Worm (Caenorhabditis elegans): ENCODE results near the gene ymel-1.

The ymel-1 gene

DNA sequence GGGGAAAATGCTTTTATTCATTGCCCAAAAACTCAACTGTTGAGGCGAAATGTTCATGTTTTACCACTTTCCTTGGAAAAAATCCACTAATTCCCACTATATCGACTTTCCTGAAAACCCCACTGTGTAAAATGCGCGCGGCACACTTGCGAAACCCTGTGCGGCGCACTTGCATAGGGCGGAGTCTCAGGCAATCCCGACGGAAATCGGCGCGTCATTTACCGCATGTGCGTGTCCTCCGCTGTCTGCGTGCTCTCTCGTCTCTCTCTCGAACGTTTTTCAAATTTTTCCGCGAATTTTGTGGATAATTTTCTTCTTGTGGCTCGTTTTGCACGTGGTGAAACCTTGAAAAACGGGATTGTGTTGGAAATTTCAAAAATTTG is 45.2 kb downstream of the ymel-1 start, which contains the start of gene atx-2:
atx-2 (plus strand) TSS at position 226 of the 383 bp plus-strand sequence.
- TF ChIP-seq elt-1 (tag; optimal IDR thresholded peaks at IDR 0.05) (peak; percentile 56), snpc-4 (tag; optimal IDR thresholded peaks at IDR 0.05) (peak; percentile 32), nhr-25 (tag; optimal IDR thresholded peaks at IDR 0.05) (peak; percentile 56), unc-62 (GFP tag; optimal IDR thresholded peaks at IDR 0.05) (no peak), ceh-28 (tag; optimal IDR thresholded peaks at IDR 0.05) (peak; percentile 73), egl-27 (tag; optimal IDR thresholded peaks at IDR 0.05) (peak; percentile 22), fos-1 (tag; optimal IDR thresholded peaks at IDR 0.05) (peak; percentile 28), nhr-43 (tag; optimal IDR thresholded peaks at IDR 0.05; ENCODE audit: poor library complexity, severe bottlenecking) (peak; percentile 93), aly-2 (tag; optimal IDR thresholded peaks at IDR 0.05) (no peak), ztf-11 (tag; optimal IDR thresholded peaks at IDR 0.05) (no peak), nhr-76 (tag; optimal IDR thresholded peaks at IDR 0.05) (no peak), hmg-11 (tag; optimal IDR thresholded peaks at IDR 0.05) (peak; percentile 98), nfya-1 (tag; optimal IDR thresholded peaks at IDR 0.05; ENCODE audit: insufficient read depth) (peak; percentile 69), lin-39 (tag; optimal IDR thresholded peaks at IDR 0.05) (peak; percentile 91), fkh-10 (GFP tag; optimal IDR thresholded peaks at IDR 0.05) (peak; percentile 42), R02D3.7 (tag; optimal IDR thresholded peaks at IDR 0.05) (peak; percentile 79), mdl-1 (tag; optimal IDR thresholded peaks at IDR 0.05) (peak; percentile 72), mml-1 (tag; optimal IDR thresholded peaks at IDR 0.05) (no peak), ceh-82 (tag; optimal IDR thresholded peaks at IDR 0.05) (peak; percentile 56), lsy-12 (tag; optimal IDR thresholded peaks at IDR 0.05) (peak; percentile 85), egl-5 (tag; optimal IDR thresholded peaks at IDR 0.05) (peak; percentile 26), sea-2 (GFP tag; optimal IDR thresholded peaks at IDR 0.05) (no peak), elt-3 (tag; optimal IDR thresholded peaks at IDR 0.05) (no peak), pha-4 (tag; optimal IDR thresholded peaks at IDR 0.05) (peak; percentile 62), zag-1 (tag; optimal IDR thresholded peaks at IDR 0.05) (no peak), nhr-23 (tag; optimal IDR thresholded peaks at IDR 0.05) (peak; percentile 77), nhr-28 (tag; optimal IDR thresholded peaks at IDR 0.05) (no peak), daf-12 (tag; optimal IDR thresholded peaks at IDR 0.05) (no peak), skn-1 (tag; optimal IDR thresholded peaks at IDR 0.05) (peak; percentile 59), tbx-2 (tag; optimal IDR thresholded peaks at IDR 0.05) (peak; percentile 78), fkh-2 (tag; optimal IDR thresholded peaks at IDR 0.05) (no peak), ama-1 (optimal IDR thresholded peaks at IDR 0.05) (no peak), jun-1 (tag; optimal IDR thresholded peaks at IDR 0.05) (no peak), ceh-16 (tag; optimal IDR thresholded peaks at IDR 0.05) (peak; percentile 72), unc-39 (tag; optimal IDR thresholded peaks at IDR 0.05) (no peak), nhr-77 (tag; optimal IDR thresholded peaks at IDR 0.05) (no peak), nhr-11 (tag; optimal IDR thresholded peaks at IDR 0.05) (no peak), ztf-4 (tag; optimal IDR thresholded peaks at IDR 0.05) (no peak), lin-15B (tag; optimal IDR thresholded peaks at IDR 0.05) (peak; percentile 80), elt-2 (tag; optimal IDR thresholded peaks at IDR 0.05) (peak; percentile 46), nhr-12 (tag; optimal IDR thresholded peaks at IDR 0.05) (no peak), nhr-237 (tag; optimal IDR thresholded peaks at IDR 0.05) (no peak), ZK546.5 (tag; optimal IDR thresholded peaks at IDR 0.05) (no peak), nhr-67 (tag; optimal IDR thresholded peaks at IDR 0.05) (no peak), ceh-9 (tag; optimal IDR thresholded peaks at IDR 0.05) (no peak), pqm-1 (tag; optimal IDR thresholded peaks at IDR 0.05) (peak; percentile 11), eor-1 (tag; optimal IDR thresholded peaks at IDR 0.05) (no peak)

Measured in whole organism, L3 larva.